Worm (Caenorhabditis elegans) whole organism, L3 larva: ENCODE measurements around the gene C28D4.4.

ENCODE experiments used
- aly-2 ChIP-seq: fragments of 150-350 bp; optimal IDR thresholded peaks from 2 replicates; lab custom pipeline; 2014; ENCODE audit warnings: missing biosample characterization, missing genetic modification characterization
- ceh-82 ChIP-seq: fragments of 150-350 bp; optimal IDR thresholded peaks from 2 replicates; lab custom pipeline; 2014; ENCODE audit warnings: missing biosample characterization, missing genetic modification characterization
- ceh-9 ChIP-seq: sonication (generic microtip); optimal IDR thresholded peaks from 2 replicates; lab custom pipeline; 2018; ENCODE audit warnings: missing biosample characterization, missing genetic modification characterization
- elt-1 ChIP-seq: fragments of 150-350 bp; optimal IDR thresholded peaks from 2 replicates; lab custom pipeline; 2014; ENCODE audit warnings: missing biosample characterization, missing genetic modification characterization
- fkh-10 ChIP-seq: sonication (generic microtip); optimal IDR thresholded peaks from 2 replicates; lab custom pipeline; 2017; ENCODE audit warnings: missing biosample characterization, missing genetic modification reagents, missing genetic modification characterization
- lin-15B ChIP-seq: fragments of 150-350 bp; optimal IDR thresholded peaks from 2 replicates; lab custom pipeline; 2014; ENCODE audit warnings: missing biosample characterization, missing genetic modification characterization
- nhr-11 ChIP-seq: fragments of 150-350 bp; optimal IDR thresholded peaks from 2 replicates; lab custom pipeline; 2014; ENCODE audit warnings: missing biosample characterization, missing genetic modification characterization
- nhr-12 ChIP-seq: fragments of 150-350 bp; optimal IDR thresholded peaks from 2 replicates; lab custom pipeline; 2014; ENCODE audit warnings: missing biosample characterization, missing genetic modification characterization
- nhr-25 ChIP-seq: sonication (generic microtip); optimal IDR thresholded peaks from 2 replicates; lab custom pipeline; 2017; ENCODE audit warnings: missing biosample characterization, missing genetic modification characterization
- nhr-28 ChIP-seq: fragments of 150-350 bp; optimal IDR thresholded peaks from 2 replicates; lab custom pipeline; 2014; ENCODE audit warnings: missing biosample characterization, missing genetic modification characterization
- sea-2 ChIP-seq: fragments of 150-350 bp; sonication (generic microtip); optimal IDR thresholded peaks from 4 replicates; lab custom pipeline; 2014; ENCODE audit warnings: missing biosample characterization, missing genetic modification reagents, missing genetic modification characterization
- snpc-4 ChIP-seq: fragments of 150-350 bp; optimal IDR thresholded peaks from 2 replicates; lab custom pipeline; 2014; ENCODE audit warnings: missing biosample characterization, missing genetic modification characterization

DNA sequence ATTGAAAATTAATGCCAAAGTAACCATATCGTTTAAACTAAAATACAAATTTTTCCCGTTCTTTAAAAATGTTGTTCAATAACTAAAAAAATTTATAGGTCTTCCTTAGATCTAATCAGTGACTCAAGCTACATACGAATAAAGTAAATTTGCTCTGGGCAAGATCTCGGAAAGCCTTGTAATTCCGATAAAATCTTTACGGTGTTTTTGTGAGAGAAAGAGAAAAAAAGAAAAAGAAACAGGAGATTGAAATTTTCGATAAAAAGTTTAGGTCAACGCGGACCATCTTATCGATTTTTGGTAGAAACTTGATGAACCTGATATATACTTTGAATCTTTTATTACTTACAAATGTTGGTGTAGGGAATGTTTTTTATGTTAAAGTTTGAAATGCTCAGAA is 21.6 kb downstream of the C28D4.4 start:
- TF ChIP-seq nhr-11 (tag; lab: Kevin White, UChicago): no peak
- TF ChIP-seq nhr-12 (tag; lab: Kevin White, UChicago): no peak
- no peak for TF ChIP-seq nhr-28 (tag; lab: Kevin White, UChicago)
- TF ChIP-seq lin-15B (tag; lab: Kevin White, UChicago): no peak
- peak; percentile 92 for TF ChIP-seq elt-1 (tag; lab: Kevin White, UChicago)
- TF ChIP-seq snpc-4 (tag; lab: Kevin White, UChicago): no peak
- no peak for TF ChIP-seq ceh-9 (tag; lab: Kevin White, UChicago)
- no peak for TF ChIP-seq aly-2 (tag; lab: Kevin White, UChicago)
- no peak for TF ChIP-seq sea-2 (GFP tag; lab: Kevin White, UChicago)
- TF ChIP-seq nhr-25 (tag; lab: Kevin White, UChicago): no peak
- TF ChIP-seq fkh-10 (GFP tag; lab: Kevin White, UChicago): no peak
- TF ChIP-seq ceh-82: no peak
